Worm (Caenorhabditis elegans) whole organism, young adult: ENCODE measurements around the gene srlf-2.
"Not testable (repeated sequence)": the region's sequence is repeated elsewhere in the genome, so short reads cannot be mapped to it uniquely, and the experiment has no call there.

Source experiments
- B0019.2 ChIP-seq: fragments of 200-800 bp; sonication (Bioruptor generic); conservative IDR thresholded peaks from 2 replicates; pipeline ENCODE4 v1.3.6; 2022; ENCODE audit warnings: missing genetic modification reagents, missing genetic modification characterization, missing compliant biosample characterization
- D2030.7 ChIP-seq: fragments of 200-800 bp; sonication (Bioruptor generic); IDR thresholded peaks from 2 replicates; pipeline ENCODE4 v1.3.6; 2022; ENCODE audit warnings: missing genetic modification reagents, missing genetic modification characterization, missing compliant biosample characterization
- F33H1.4 ChIP-seq: fragments of 200-800 bp; sonication (Bioruptor generic); IDR thresholded peaks from 2 replicates; pipeline ENCODE4 v1.3.6; 2022; ENCODE audit warnings: missing genetic modification reagents, missing genetic modification characterization, missing compliant biosample characterization
- F39B2.1 ChIP-seq: fragments of 200-800 bp; sonication (Bioruptor generic); IDR thresholded peaks from 2 replicates; pipeline ENCODE4 v1.3.6; 2022; ENCODE audit warnings: missing genetic modification reagents, missing genetic modification characterization, missing compliant biosample characterization
- Y53F4B.3 ChIP-seq: fragments of 200-800 bp; sonication (Bioruptor generic); IDR thresholded peaks from 2 replicates; pipeline ENCODE4 v1.3.6; 2022; ENCODE audit warnings: missing genetic modification reagents, missing genetic modification characterization, missing compliant biosample characterization
- Y56A3A.18 ChIP-seq: fragments of 200-800 bp; sonication (Bioruptor generic); IDR thresholded peaks from 2 replicates; pipeline ENCODE4 v1.3.6; 2022; ENCODE audit warnings: missing genetic modification reagents, missing genetic modification characterization, missing compliant biosample characterization
- Y79H2A.3 ChIP-seq: fragments of 200-800 bp; sonication (Bioruptor generic); conservative IDR thresholded peaks from 2 replicates; pipeline ENCODE4 v1.3.6; 2022; ENCODE audit warnings: missing genetic modification reagents, missing genetic modification characterization, missing compliant biosample characterization
- Y95B8A.8 ChIP-seq: fragments of 200-800 bp; sonication (Bioruptor generic); IDR thresholded peaks from 2 replicates; pipeline ENCODE4 v1.3.6; 2022; ENCODE audit warnings: missing genetic modification reagents, missing genetic modification characterization, missing compliant biosample characterization
- aptf-3 ChIP-seq: fragments of 200-800 bp; sonication (Bioruptor generic); IDR thresholded peaks from 2 replicates; pipeline ENCODE4 v1.3.6; 2022; ENCODE audit warnings: missing genetic modification characterization, missing compliant biosample characterization
- attf-6 ChIP-seq: fragments of 200-800 bp; sonication (Bioruptor generic); IDR thresholded peaks from 2 replicates; pipeline ENCODE4 v1.3.6; 2022; ENCODE audit warnings: missing genetic modification reagents, missing genetic modification characterization, missing compliant biosample characterization
- cebp-2 ChIP-seq: fragments of 200-800 bp; sonication (Bioruptor generic); IDR thresholded peaks from 2 replicates; pipeline ENCODE4 v1.3.6; 2022; ENCODE audit warnings: missing genetic modification characterization, missing compliant biosample characterization
- ceh-40 ChIP-seq: fragments of 200-800 bp; sonication (Bioruptor generic); IDR thresholded peaks from 2 replicates; pipeline ENCODE4 v1.3.6; 2022; ENCODE audit warnings: missing genetic modification characterization, missing compliant biosample characterization
- dox-1 ChIP-seq: fragments of 200-800 bp; sonication (Bioruptor generic); IDR thresholded peaks from 2 replicates; pipeline ENCODE4 v1.3.6; 2022; ENCODE audit warnings: missing genetic modification reagents, missing genetic modification characterization, missing compliant biosample characterization
- egl-18 ChIP-seq: fragments of 200-800 bp; sonication (Bioruptor generic); IDR thresholded peaks from 2 replicates; pipeline ENCODE4 v1.3.6; 2022; ENCODE audit warnings: missing genetic modification reagents, missing genetic modification characterization, missing compliant biosample characterization
- egl-44 ChIP-seq: fragments of 200-800 bp; sonication (Bioruptor generic); IDR thresholded peaks from 2 replicates; pipeline ENCODE4 v1.3.6; 2022; ENCODE audit warnings: missing genetic modification reagents, missing genetic modification characterization, missing compliant biosample characterization
- egrh-3 ChIP-seq: fragments of 200-800 bp; sonication (Bioruptor generic); IDR thresholded peaks from 2 replicates; pipeline ENCODE4 v1.3.6; 2022; ENCODE audit warnings: missing genetic modification reagents, missing genetic modification characterization, missing compliant biosample characterization
- ekl-4 ChIP-seq: fragments of 200-800 bp; sonication (Bioruptor generic); IDR thresholded peaks from 2 replicates; pipeline ENCODE4 v1.3.6; 2022; ENCODE audit warnings: missing genetic modification reagents, missing genetic modification characterization, missing compliant biosample characterization
- gei-17 ChIP-seq: fragments of 200-800 bp; sonication (Bioruptor generic); optimal IDR thresholded peaks from 2 replicates; lab custom pipeline; 2018; ENCODE audit warnings: mild to moderate bottlenecking, missing genetic modification characterization, missing compliant biosample characterization
- hsf-1 ChIP-seq: fragments of 200-800 bp; sonication (Bioruptor generic); IDR thresholded peaks from 2 replicates; pipeline ENCODE4 v1.3.6; 2022; ENCODE audit warnings: missing genetic modification reagents, missing genetic modification characterization, missing compliant biosample characterization
- lsl-1 ChIP-seq: fragments of 200-800 bp; sonication (Bioruptor generic); optimal IDR thresholded peaks from 2 replicates; lab custom pipeline; 2018; ENCODE audit warnings: mild to moderate bottlenecking, missing genetic modification characterization, moderate library complexity, missing compliant biosample characterization
- madf-3 ChIP-seq: fragments of 200-800 bp; sonication (Bioruptor generic); IDR thresholded peaks from 2 replicates; pipeline ENCODE4 v1.3.6; 2022; ENCODE audit warnings: missing genetic modification reagents, missing genetic modification characterization, missing compliant biosample characterization
- madf-6 ChIP-seq: fragments of 200-800 bp; sonication (Bioruptor generic); IDR thresholded peaks from 2 replicates; pipeline ENCODE4 v1.3.6; 2022; ENCODE audit warnings: missing genetic modification reagents, missing genetic modification characterization, missing compliant biosample characterization
- nfya-1 ChIP-seq: sonication (generic microtip); optimal IDR thresholded peaks from 2 replicates; lab custom pipeline; 2017; ENCODE audit warnings: antibody characterized with exemption, missing compliant biosample characterization, missing genetic modification characterization, borderline replicate concordance; ENCODE audit not compliant: insufficient read depth
- nhr-27 ChIP-seq: fragments of 200-800 bp; sonication (Bioruptor generic); optimal IDR thresholded peaks from 2 replicates; lab custom pipeline; 2018; ENCODE audit warnings: mild to moderate bottlenecking, missing genetic modification characterization, moderate library complexity, missing compliant biosample characterization
- pbrm-1 ChIP-seq: fragments of 200-800 bp; sonication (Bioruptor generic); IDR thresholded peaks from 2 replicates; pipeline ENCODE4 v1.3.6; 2022; ENCODE audit warnings: missing genetic modification reagents, missing genetic modification characterization, missing compliant biosample characterization
- rcor-1 ChIP-seq: fragments of 200-800 bp; sonication (Bioruptor generic); IDR thresholded peaks from 2 replicates; pipeline ENCODE4 v1.3.6; 2022; ENCODE audit warnings: missing genetic modification reagents, missing genetic modification characterization, missing compliant biosample characterization
- rec-8 ChIP-seq, 2 experiments: sonication (generic microtip); optimal IDR thresholded peaks; 2 replicates each; lab custom pipeline; 2016; ENCODE audit warnings: mild to moderate bottlenecking in 2 of 2, missing genetic modification characterization in 2 of 2, missing genetic modification reagents in 2 of 2, missing genotype in 2 of 2, missing biosample characterization in 1 of 2, missing compliant biosample characterization in 1 of 2, moderate library complexity in 1 of 2
- repo-1 ChIP-seq: sonication (generic microtip); optimal IDR thresholded peaks from 2 replicates; lab custom pipeline; 2017; ENCODE audit warnings: mild to moderate bottlenecking, missing genetic modification characterization, missing compliant biosample characterization
- rpc-1 ChIP-seq, 2 experiments: fragments of 150-350 bp in 1 of 2; sonication (generic microtip) in 1 of 2; optimal IDR thresholded peaks; 2 replicates each; lab custom pipeline; 2014 to 2018; ENCODE audit warnings: missing biosample characterization in 1 of 2, missing genetic modification characterization in 1 of 2, missing genetic modification reagents in 1 of 2, missing genotype in 1 of 2
- snpc-1.1 ChIP-seq: sonication (generic microtip); optimal IDR thresholded peaks from 2 replicates; lab custom pipeline; 2017; ENCODE audit warnings: missing genetic modification characterization, mild to moderate bottlenecking, missing compliant biosample characterization, antibody characterized with exemption, moderate library complexity, missing genotype, missing genetic modification reagents; ENCODE audit not compliant: insufficient read depth
- xnd-1 ChIP-seq: sonication (generic microtip); optimal IDR thresholded peaks from 2 replicates; lab custom pipeline; 2016; ENCODE audit warnings: missing genotype, missing genetic modification reagents, missing genetic modification characterization, missing compliant biosample characterization
- ztf-25 ChIP-seq: fragments of 200-800 bp; sonication (Bioruptor generic); IDR thresholded peaks from 2 replicates; pipeline ENCODE4 v1.3.6; 2022; ENCODE audit warnings: missing genetic modification reagents, missing genetic modification characterization, missing compliant biosample characterization

Gene srlf-2

ce11 chrIV:8464187-8464586, 25.8 kb upstream of the srlf-2 start:
- TF ChIP-seq F39B2.1 (GFP tag; lab: Robert Waterston, UW), result no peak
- TF ChIP-seq repo-1 (tag; lab: Kevin White, UChicago), result no peak
- no peak for TF ChIP-seq rpc-1 (optimal IDR thresholded peaks at IDR 0.05; lab: Kevin White, UChicago)
- no peak for TF ChIP-seq rpc-1 (tag; optimal IDR thresholded peaks at IDR 0.05; lab: Kevin White, UChicago)
- TF ChIP-seq xnd-1 (tag; lab: Kevin White, UChicago), result no peak
- no peak for TF ChIP-seq rcor-1 (GFP tag; lab: Robert Waterston, UW)

DNA sequence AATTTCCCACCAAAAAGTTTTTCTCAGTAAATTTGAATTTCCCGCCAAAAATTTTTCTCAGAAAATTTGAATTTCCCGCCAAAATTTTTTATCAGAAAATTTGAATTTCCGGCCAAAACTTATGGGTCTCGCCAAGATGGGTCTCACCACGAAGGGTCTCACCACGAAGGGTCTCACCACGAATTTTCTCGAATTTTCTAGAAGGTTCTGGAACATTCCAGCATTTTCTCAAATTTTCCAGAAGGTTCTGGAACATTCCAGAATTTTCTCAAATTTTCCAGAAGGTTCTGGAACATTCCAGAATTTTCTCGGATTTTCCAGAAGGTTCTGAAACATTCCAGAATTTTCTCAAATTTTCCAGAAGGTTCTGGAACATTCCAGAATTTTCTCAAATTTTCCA, 22.7 kb upstream of the srlf-2 start:
- TF ChIP-seq rcor-1 (GFP tag; lab: Robert Waterston, UW), result 0 out of 2 replicates have a peak, but pooled peaks have one; percentile 11
- TF ChIP-seq F33H1.4, result peak; percentile 68
- peak; percentile 17; the same call in 1 of the 2 replicates for TF ChIP-seq egrh-3
- TF ChIP-seq hsf-1 (GFP tag; lab: Robert Waterston, UW), result peak; percentile 97
- peak; percentile 54 for TF ChIP-seq madf-6 (GFP tag; lab: Robert Waterston, UW)
- TF ChIP-seq dox-1 (GFP tag; lab: Robert Waterston, UW), result 0 out of 2 replicates have a peak, but pooled peaks have one; percentile 49
- 0 out of 2 replicates have a peak, but pooled peaks have one; percentile 17 for TF ChIP-seq aptf-3

ce11 chrIV:8468729-8469340, 21.2 kb upstream of the srlf-2 start:
- TF ChIP-seq aptf-3 (0 out of 2 replicates have a peak, but pooled peaks have one; percentile 16), ekl-4 (GFP tag; lab: Robert Waterston, UW) (peak; percentile 55; the same call in 1 of the 2 replicates), rpc-1 (optimal IDR thresholded peaks at IDR 0.05; lab: Kevin White, UChicago) (peak; percentile 31), F33H1.4 (peak; percentile 27), ztf-25 (peak; percentile 57; the same call in 1 of the 2 replicates), madf-3 (GFP tag; lab: Robert Waterston, UW) (peak; percentile 84), Y79H2A.3 (GFP tag; lab: Robert Waterston, UW) (peak; percentile 78), pbrm-1 (peak; percentile 73), Y56A3A.18 (GFP tag; lab: Robert Waterston, UW) (0 out of 2 replicates have a peak, but pooled peaks have one; percentile 9), madf-6 (GFP tag; lab: Robert Waterston, UW) (peak; percentile 43), attf-6 (GFP tag; lab: Robert Waterston, UW) (peak; percentile 49; the same call in 1 of the 2 replicates), egl-44 (0 out of 2 replicates have a peak, but pooled peaks have one; percentile 16), Y53F4B.3 (peak; percentile 20; the same call in 1 of the 2 replicates), rcor-1 (GFP tag; lab: Robert Waterston, UW) (peak; percentile 83), F39B2.1 (GFP tag; lab: Robert Waterston, UW) (peak; percentile 66; the same call in 1 of the 2 replicates), Y95B8A.8 (GFP tag; lab: Robert Waterston, UW) (0 out of 2 replicates have a peak, but pooled peaks have one; percentile 5), D2030.7 (GFP tag; lab: Robert Waterston, UW) (peak; percentile 59; the same call in 1 of the 2 replicates), egl-18 (0 out of 2 replicates have a peak, but pooled peaks have one; percentile 44), cebp-2 (0 out of 2 replicates have a peak, but pooled peaks have one; percentile 19), B0019.2 (peak; percentile 16; the same call in 1 of the 2 replicates), ceh-40 (peak; percentile 90), dox-1 (GFP tag; lab: Robert Waterston, UW) (peak; percentile 94), hsf-1 (GFP tag; lab: Robert Waterston, UW) (peak; percentile 99), egrh-3 (peak; percentile 69)
- TF ChIP-seq rpc-1 (tag; optimal IDR thresholded peaks at IDR 0.05; lab: Kevin White, UChicago), result not testable (repeated sequence)

ce11 chrIV:8470206-8470605, 19.8 kb upstream of the srlf-2 start:
- TF ChIP-seq dox-1 (GFP tag; lab: Robert Waterston, UW) (0 out of 2 replicates have a peak, but pooled peaks have one; percentile 42), hsf-1 (GFP tag; lab: Robert Waterston, UW) (peak; percentile 95), F33H1.4 (peak; percentile 52)

DNA sequence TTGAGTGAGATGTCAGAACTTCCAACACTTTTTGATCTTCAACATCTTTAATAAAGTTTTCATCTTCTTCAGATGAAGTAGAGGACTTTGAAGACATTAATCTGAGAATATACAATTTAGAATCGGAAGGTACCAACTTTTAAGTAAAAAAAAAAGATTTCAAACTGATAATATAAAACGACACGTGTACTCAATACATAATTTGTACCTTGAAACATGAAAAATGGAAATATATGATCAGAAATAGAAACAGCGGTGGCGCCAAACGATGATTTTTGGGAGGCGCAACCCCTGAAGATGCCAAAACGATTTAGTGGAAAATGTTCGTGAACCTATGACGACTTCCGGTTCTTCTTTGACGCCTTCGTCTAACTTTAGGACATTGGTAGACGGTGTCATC, 17.5 kb upstream of the srlf-2 start, which contains the start of gene oat-1:
TSS of gene oat-1 (minus strand) at position 101 of the 400 bp plus-strand sequence.
- no peak for TF ChIP-seq attf-6 (GFP tag; lab: Robert Waterston, UW)
- TF ChIP-seq D2030.7 (GFP tag; lab: Robert Waterston, UW), result no peak
- TF ChIP-seq lsl-1 (GFP tag; lab: Kevin White, UChicago), result no peak
- no peak for TF ChIP-seq gei-17 (GFP tag; lab: Kevin White, UChicago)
- TF ChIP-seq nfya-1, result no peak
- TF ChIP-seq rec-8 (tag; optimal IDR thresholded peaks at IDR 0.05; lab: Kevin White, UChicago), result no peak
- TF ChIP-seq nhr-27 (tag; lab: Kevin White, UChicago), result no peak
- no peak for TF ChIP-seq snpc-1.1
